Fruit fly (Drosophila melanogaster) whole organism, embryonic: ENCODE data around the gene Swip-1.

ENCODE experiments used
- Adf1 ChIP-seq: fragments of 200-800 bp; sonication (Bioruptor generic); IDR thresholded peaks from 2 replicates; pipeline ENCODE4 v1.3.6; 2022; ENCODE audit warnings: missing biosample characterization, missing genetic modification characterization
- B-H1 ChIP-seq: fragments of 200-800 bp; sonication (Bioruptor generic); IDR thresholded peaks from 3 replicates; pipeline ENCODE4 v1.3.6; 2022; ENCODE audit warnings: missing biosample characterization, missing genetic modification characterization
- BtbVII ChIP-seq: fragments of 200-800 bp; sonication (Bioruptor generic); optimal IDR thresholded peaks from 3 replicates; lab custom pipeline; 2017; ENCODE audit warnings: missing biosample characterization, mild to moderate bottlenecking, missing genetic modification characterization
- CG11696 ChIP-seq: fragments of 200-800 bp; sonication (Bioruptor generic); IDR thresholded peaks from 2 replicates; pipeline ENCODE4 v1.3.6; 2022; ENCODE audit warnings: missing biosample characterization, missing genetic modification characterization
- CG18476 ChIP-seq: fragments of 200-800 bp; sonication (Bioruptor generic); optimal IDR thresholded peaks from 2 replicates; lab custom pipeline; 2016; ENCODE audit warnings: missing biosample characterization, mild to moderate bottlenecking, missing genetic modification characterization
- CG2875 ChIP-seq: fragments of 200-800 bp; sonication (Bioruptor generic); optimal IDR thresholded peaks from 2 replicates; lab custom pipeline; 2017; ENCODE audit warnings: missing biosample characterization, mild to moderate bottlenecking, missing genetic modification characterization, missing genetic modification reagents
- CG30403 ChIP-seq: fragments of 200-800 bp; sonication (Bioruptor generic); optimal IDR thresholded peaks from 3 replicates; lab custom pipeline; 2016; ENCODE audit warnings: missing biosample characterization, missing genetic modification characterization
- CG32772 ChIP-seq: fragments of 200-800 bp; sonication (Bioruptor generic); IDR thresholded peaks from 2 replicates; pipeline ENCODE4 v1.3.6; 2022; ENCODE audit warnings: missing biosample characterization, missing genetic modification characterization
- CG33557 ChIP-seq: fragments of 200-800 bp; sonication (Bioruptor generic); optimal IDR thresholded peaks from 2 replicates; lab custom pipeline; 2019; ENCODE audit warnings: missing biosample characterization, mild to moderate bottlenecking, missing genetic modification characterization, moderate library complexity
- CG34224 ChIP-seq: fragments of 200-800 bp; sonication (Bioruptor generic); IDR thresholded peaks from 3 replicates; pipeline ENCODE4 v1.3.6; 2022; ENCODE audit warnings: missing biosample characterization, missing genetic modification characterization; ENCODE audit not compliant: partially characterized antibody
- CG6791 ChIP-seq: fragments of 200-800 bp; sonication (Bioruptor generic); IDR thresholded peaks from 3 replicates; pipeline ENCODE4 v1.3.6; 2022; ENCODE audit warnings: missing biosample characterization, missing genetic modification characterization; ENCODE audit not compliant: partially characterized antibody
- CG7839 ChIP-seq: fragments of 200-800 bp; sonication (Bioruptor generic); optimal IDR thresholded peaks from 3 replicates; lab custom pipeline; 2018; ENCODE audit warnings: missing biosample characterization, mild to moderate bottlenecking, missing genetic modification characterization, moderate library complexity
- CTCF ChIP-seq: fragments of 200-800 bp; sonication (Bioruptor generic); optimal IDR thresholded peaks from 2 replicates; lab custom pipeline; 2017; ENCODE audit warnings: missing biosample characterization, mild to moderate bottlenecking, missing genetic modification characterization, moderate library complexity
- Chrac-16 ChIP-seq: fragments of 200-800 bp; sonication (Bioruptor generic); optimal IDR thresholded peaks from 3 replicates; lab custom pipeline; 2016; ENCODE audit warnings: missing biosample characterization, missing genetic modification characterization
- Gug ChIP-seq: fragments of 200-800 bp; sonication (Bioruptor generic); IDR thresholded peaks from 4 replicates; pipeline ENCODE4 v1.3.6; 2022; ENCODE audit warnings: missing biosample characterization, missing genetic modification characterization
- Hr39 ChIP-seq: fragments of >200 bp; optimal IDR thresholded peaks from 2 replicates; lab custom pipeline; 2017
- Hr78 ChIP-seq, 2 experiments: fragments of 200-800 bp in 1 of 2; fragments of >200 bp in 1 of 2; sonication (Bioruptor generic) in 1 of 2; optimal IDR thresholded peaks; 2 replicates each; lab custom pipeline; 2017 to 2019; ENCODE audit warnings: missing biosample characterization in 2 of 2, missing genetic modification characterization in 2 of 2, mild to moderate bottlenecking in 1 of 2, moderate library complexity in 1 of 2
- Jarid2 ChIP-seq: fragments of 200-800 bp; sonication (Bioruptor generic); optimal IDR thresholded peaks from 3 replicates; lab custom pipeline; 2017; ENCODE audit warnings: mild to moderate bottlenecking, missing biosample characterization, missing genetic modification reagents, missing genetic modification characterization
- Meics ChIP-seq: fragments of 200-800 bp; sonication (Bioruptor generic); optimal IDR thresholded peaks from 2 replicates; lab custom pipeline; 2017; ENCODE audit warnings: missing biosample characterization, mild to moderate bottlenecking, missing genetic modification characterization
- Mes4 ChIP-seq: fragments of 200-800 bp; sonication (Bioruptor generic); optimal IDR thresholded peaks from 2 replicates; lab custom pipeline; 2016; ENCODE audit warnings: missing biosample characterization, missing genetic modification characterization
- Mrtf ChIP-seq: fragments of 200-800 bp; sonication (Bioruptor generic); IDR thresholded peaks from 3 replicates; pipeline ENCODE4 v1.3.6; 2022; ENCODE audit warnings: missing biosample characterization, missing genetic modification characterization
- NK7.1 ChIP-seq: fragments of 200-800 bp; sonication (Bioruptor generic); optimal IDR thresholded peaks from 3 replicates; lab custom pipeline; 2016; ENCODE audit warnings: missing biosample characterization, missing genetic modification characterization
- NfI ChIP-seq: fragments of 200-800 bp; sonication (Bioruptor generic); optimal IDR thresholded peaks from 3 replicates; lab custom pipeline; 2018; ENCODE audit warnings: missing biosample characterization, mild to moderate bottlenecking, missing genetic modification characterization, moderate library complexity
- Oaz ChIP-seq: fragments of 200-800 bp; sonication (Bioruptor generic); IDR thresholded peaks from 2 replicates; pipeline ENCODE4 v1.3.6; 2022; ENCODE audit warnings: missing biosample characterization, missing genetic modification characterization
- Sin3A ChIP-seq: fragments of >200 bp; optimal IDR thresholded peaks from 2 replicates; lab custom pipeline; 2018
- Trl ChIP-seq, 3 experiments: fragments of >200 bp in 2 of 3; fragments of 200-800 bp in 1 of 3; sonication (Bioruptor generic) in 1 of 3; optimal IDR thresholded peaks; 2 replicates in 1 of 3; 3 replicates in 2 of 3; lab custom pipeline; 2016 to 2017; ENCODE audit warnings: missing biosample characterization in 1 of 3, missing genetic modification characterization in 1 of 3
- Xbp1 ChIP-seq: fragments of 200-800 bp; sonication (Bioruptor generic); optimal IDR thresholded peaks from 3 replicates; lab custom pipeline; 2016; ENCODE audit warnings: missing biosample characterization, mild to moderate bottlenecking, missing genetic modification characterization
- al ChIP-seq: fragments of 200-800 bp; sonication (Bioruptor generic); IDR thresholded peaks from 2 replicates; pipeline ENCODE4 v1.3.6; 2022; ENCODE audit warnings: missing biosample characterization, missing genetic modification characterization
- aop ChIP-seq: fragments of 200-800 bp; sonication (Bioruptor generic); IDR thresholded peaks from 2 replicates; pipeline ENCODE4 v1.3.6; 2022; ENCODE audit warnings: missing biosample characterization, missing genetic modification characterization
- ap ChIP-seq: fragments of 200-800 bp; sonication (Bioruptor generic); IDR thresholded peaks from 2 replicates; pipeline ENCODE4 v1.3.6; 2022; ENCODE audit warnings: missing biosample characterization, missing genetic modification characterization
- cg ChIP-seq: fragments of 200-800 bp; sonication (Bioruptor generic); optimal IDR thresholded peaks from 3 replicates; lab custom pipeline; 2019; ENCODE audit warnings: missing biosample characterization, mild to moderate bottlenecking, missing genetic modification characterization, moderate library complexity
- dimm ChIP-seq: fragments of 200-800 bp; sonication (Bioruptor generic); IDR thresholded peaks from 2 replicates; pipeline ENCODE4 v1.3.6; 2022; ENCODE audit warnings: missing biosample characterization, missing genetic modification characterization
- fru ChIP-seq: fragments of >200 bp; optimal IDR thresholded peaks from 2 replicates; lab custom pipeline; 2017
- jumu ChIP-seq: fragments of 200-800 bp; sonication (Bioruptor generic); optimal IDR thresholded peaks from 3 replicates; lab custom pipeline; 2016; ENCODE audit warnings: missing biosample characterization, missing genetic modification characterization
- kni ChIP-seq: fragments of 200-800 bp; sonication (Bioruptor generic); optimal IDR thresholded peaks from 3 replicates; lab custom pipeline; 2017; ENCODE audit warnings: mild to moderate bottlenecking, missing biosample characterization, missing genetic modification reagents, missing genetic modification characterization
- lab ChIP-seq: fragments of 200-800 bp; sonication (Bioruptor generic); optimal IDR thresholded peaks from 3 replicates; lab custom pipeline; 2017; ENCODE audit warnings: missing biosample characterization, missing genetic modification characterization, mild to moderate bottlenecking, moderate library complexity, missing genetic modification reagents
- luna ChIP-seq: fragments of 200-800 bp; sonication (Bioruptor generic); optimal IDR thresholded peaks from 2 replicates; lab custom pipeline; 2016; ENCODE audit warnings: missing biosample characterization, missing genetic modification characterization
- nmo ChIP-seq: fragments of 200-800 bp; sonication (Bioruptor generic); optimal IDR thresholded peaks from 2 replicates; lab custom pipeline; 2018; ENCODE audit warnings: missing biosample characterization, mild to moderate bottlenecking, missing genetic modification characterization, moderate library complexity
- pan ChIP-seq, 4 experiments: fragments of >200 bp in 3 of 4; fragments of 200-800 bp in 1 of 4; sonication (Bioruptor generic) in 1 of 4; optimal IDR thresholded peaks in 3 of 4; IDR thresholded peaks in 1 of 4; 2 replicates each; pipeline versions ENCODE4 v1.3.6 to Lab custom; 2017 to 2022; ENCODE audit warnings: missing biosample characterization in 2 of 4, missing genetic modification characterization in 2 of 4, mixed read lengths in 1 of 4
- pb ChIP-seq: fragments of 200-800 bp; sonication (Bioruptor generic); optimal IDR thresholded peaks from 3 replicates; lab custom pipeline; 2016; ENCODE audit warnings: missing biosample characterization, missing genetic modification characterization
- ro ChIP-seq: fragments of 200-800 bp; sonication (Bioruptor generic); IDR thresholded peaks from 2 replicates; pipeline ENCODE4 v1.3.6; 2022; ENCODE audit warnings: missing biosample characterization, missing genetic modification characterization
- run ChIP-seq: fragments of 200-800 bp; sonication (Bioruptor generic); optimal IDR thresholded peaks from 3 replicates; lab custom pipeline; 2018; ENCODE audit warnings: missing biosample characterization, mild to moderate bottlenecking, missing genetic modification characterization
- sens-2 ChIP-seq: fragments of 200-800 bp; sonication (Bioruptor generic); IDR thresholded peaks from 2 replicates; pipeline ENCODE4 v1.3.6; 2022; ENCODE audit warnings: missing biosample characterization, missing genetic modification characterization
- sqz ChIP-seq: fragments of 200-800 bp; sonication (Bioruptor generic); optimal IDR thresholded peaks from 3 replicates; lab custom pipeline; 2018; ENCODE audit warnings: missing biosample characterization, mild to moderate bottlenecking, missing genetic modification characterization
- trem ChIP-seq: fragments of 200-800 bp; optimal IDR thresholded peaks from 3 replicates; lab custom pipeline; 2019; ENCODE audit warnings: missing biosample characterization, mild to moderate bottlenecking, missing genetic modification characterization, moderate library complexity
- tx ChIP-seq: fragments of 200-800 bp; sonication (Bioruptor generic); optimal IDR thresholded peaks from 2 replicates; lab custom pipeline; 2016; ENCODE audit warnings: missing biosample characterization, missing genetic modification characterization
- unpg ChIP-seq: fragments of 200-800 bp; sonication (Bioruptor generic); optimal IDR thresholded peaks from 3 replicates; lab custom pipeline; 2018; ENCODE audit warnings: missing biosample characterization, mild to moderate bottlenecking, missing genetic modification characterization, moderate library complexity
- vvl ChIP-seq: fragments of 200-800 bp; sonication (Bioruptor generic); IDR thresholded peaks from 2 replicates; pipeline ENCODE4 v1.3.6; 2022; ENCODE audit warnings: missing biosample characterization, missing genetic modification characterization
- wek ChIP-seq: fragments of 200-800 bp; sonication (Bioruptor generic); optimal IDR thresholded peaks from 3 replicates; lab custom pipeline; 2018; ENCODE audit warnings: missing biosample characterization, mild to moderate bottlenecking, missing genetic modification characterization, moderate library complexity
- yki ChIP-seq: fragments of >200 bp; optimal IDR thresholded peaks from 3 replicates; lab custom pipeline; 2018

Gene Swip-1

DNA sequence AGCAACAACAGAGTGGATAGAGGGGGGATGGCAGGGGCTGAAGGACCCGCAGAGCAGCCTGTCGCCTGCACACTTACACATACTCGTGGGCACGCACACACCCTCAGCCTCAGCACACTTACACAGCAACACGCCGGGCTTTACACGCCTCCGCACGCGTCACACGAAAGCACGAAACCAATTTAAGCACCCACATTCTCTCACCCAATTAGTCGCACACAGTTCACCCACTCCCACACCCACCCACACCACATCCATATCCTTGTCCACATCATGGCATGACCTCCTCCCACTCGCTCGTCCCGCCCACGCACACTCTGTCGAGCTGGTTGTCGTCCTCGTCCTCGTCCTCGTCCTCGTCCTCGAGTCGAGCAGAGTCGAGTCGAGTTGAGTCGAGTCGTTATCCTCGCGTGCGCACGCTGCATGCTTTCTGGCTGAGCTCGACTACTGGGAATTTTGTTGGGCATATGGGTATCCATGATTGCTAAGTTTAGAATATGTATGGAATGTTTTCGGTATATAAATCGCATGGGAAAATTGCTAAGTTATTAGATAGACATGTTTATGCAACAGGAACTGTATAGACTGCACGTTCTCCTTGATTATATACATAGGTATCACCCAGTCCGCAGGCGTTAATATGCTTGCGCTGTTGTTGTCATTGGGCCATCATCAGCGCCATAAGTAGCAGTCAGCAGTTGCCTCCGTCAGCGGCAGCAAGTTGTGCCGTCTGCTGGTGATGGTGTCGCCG is 25.0 kb upstream of the Swip-1 start (continued):
- peak; percentile 65; the same call in 1 of the 2 replicates for TF ChIP-seq Adf1
- peak; percentile 12 for TF ChIP-seq sqz (GFP tag; lab: Kevin White, UChicago)
- TF ChIP-seq Hr78 (GFP tag; optimal IDR thresholded peaks at IDR 0.05; lab: Kevin White, UChicago), result no peak
- peak; percentile 72 for TF ChIP-seq ap (GFP tag; lab: Robert Waterston, UW)
- TF ChIP-seq Hr39 (lab: Kevin White, UChicago), result no peak
- TF ChIP-seq Xbp1 (GFP tag; lab: Kevin White, UChicago), result peak; percentile 84
- TF ChIP-seq Sin3A (lab: Kevin White, UChicago), result no peak
- peak; percentile 73 for TF ChIP-seq CG18476 (GFP tag; lab: Kevin White, UChicago)
- TF ChIP-seq fru, result no peak
- TF ChIP-seq CG6791 (GFP tag; lab: Robert Waterston, UW), result no peak
- TF ChIP-seq CG2875 (GFP tag; lab: Kevin White, UChicago), result peak; percentile 42
- TF ChIP-seq NfI (GFP tag; lab: Kevin White, UChicago), result peak; percentile 83
- peak; percentile 73 for TF ChIP-seq tx (GFP tag; lab: Kevin White, UChicago)
- peak; percentile 36 for TF ChIP-seq trem (tag; lab: Kevin White, UChicago)
- TF ChIP-seq pb (GFP tag; lab: Kevin White, UChicago), result peak; percentile 77
- TF ChIP-seq Trl (optimal IDR thresholded peaks at IDR 0.05; lab: Kevin White, UChicago), result no peak
- TF ChIP-seq Trl (GFP tag; optimal IDR thresholded peaks at IDR 0.05; lab: Kevin White, UChicago), result peak; percentile 77
- peak; percentile 63 for TF ChIP-seq Chrac-16
- TF ChIP-seq wek (GFP tag; lab: Kevin White, UChicago), result peak; percentile 23
- TF ChIP-seq CG33557, result no peak
- TF ChIP-seq NK7.1 (GFP tag; lab: Kevin White, UChicago), result peak; percentile 56
- no peak for TF ChIP-seq CTCF (GFP tag; lab: Kevin White, UChicago)
- peak; percentile 81 for TF ChIP-seq CG30403 (GFP tag; lab: Kevin White, UChicago)
- TF ChIP-seq cg (GFP tag; lab: Kevin White, UChicago), result peak; percentile 27
- TF ChIP-seq ro (GFP tag; lab: Robert Waterston, UW), result peak; percentile 60; the same call in 1 of the 2 replicates
- TF ChIP-seq lab (GFP tag; lab: Kevin White, UChicago), result peak; percentile 92
- peak; percentile 62 for TF ChIP-seq Mes4
- no peak for TF ChIP-seq pan (optimal IDR thresholded peaks at IDR 0.05; lab: Kevin White, UChicago)
- TF ChIP-seq pan (GFP tag; optimal IDR thresholded peaks at IDR 0.05 in 1 of 2, IDR thresholded peaks at IDR 0.05 in 1 of 2), result peak in 1 of 2 experiments; percentile 89
- TF ChIP-seq run (tag; lab: Kevin White, UChicago), result peak; percentile 33
- TF ChIP-seq Gug (GFP tag; lab: Robert Waterston, UW), result peak; percentile 84
- TF ChIP-seq nmo (GFP tag; lab: Kevin White, UChicago), result peak; percentile 82
- TF ChIP-seq kni (GFP tag; lab: Kevin White, UChicago), result no peak
- TF ChIP-seq yki, result no peak
- peak; percentile 87 for TF ChIP-seq CG32772 (GFP tag; lab: Robert Waterston, UW)
- peak; percentile 67 for TF ChIP-seq Mrtf
- TF ChIP-seq BtbVII (GFP tag; lab: Kevin White, UChicago), result peak; percentile 78
- no peak for TF ChIP-seq aop (GFP tag; lab: Robert Waterston, UW)
- TF ChIP-seq al, result peak; percentile 70
- no peak for TF ChIP-seq CG34224 (GFP tag; lab: Robert Waterston, UW)
- TF ChIP-seq jumu (GFP tag; lab: Kevin White, UChicago), result peak; percentile 84
- peak; percentile 86 for TF ChIP-seq Meics (GFP tag; lab: Kevin White, UChicago)
- TF ChIP-seq CG11696 (GFP tag; lab: Robert Waterston, UW), result 0 out of 2 replicates have a peak, but pooled peaks have one; percentile 32
- TF ChIP-seq Jarid2 (GFP tag; lab: Kevin White, UChicago), result peak; percentile 28
- TF ChIP-seq Oaz (GFP tag; lab: Robert Waterston, UW), result peak; percentile 83
- peak; percentile 55 for TF ChIP-seq luna (GFP tag; lab: Kevin White, UChicago)
- TF ChIP-seq vvl (GFP tag; lab: Robert Waterston, UW), result peak; percentile 89
- 0 out of 2 replicates have a peak, but pooled peaks have one; percentile 8 for TF ChIP-seq dimm (GFP tag; lab: Robert Waterston, UW)
- peak; percentile 50; the same call in 1 of the 2 replicates for TF ChIP-seq sens-2
- TF ChIP-seq CG7839 (tag; lab: Kevin White, UChicago), result peak; percentile 89
- TF ChIP-seq unpg (GFP tag; lab: Kevin White, UChicago), result peak; percentile 74
- peak; percentile 78 for TF ChIP-seq B-H1 (GFP tag; lab: Robert Waterston, UW)
